Worm (Caenorhabditis elegans) whole organism, mixed stage, embryonic: ENCODE results near the gene npp-20.

Experiments used
- bed-3 ChIP-seq: fragments of 200-800 bp; sonication (Bioruptor generic); optimal IDR thresholded peaks from 3 replicates; lab custom pipeline; 2018; ENCODE audit warnings: mild to moderate bottlenecking, missing genetic modification characterization, moderate library complexity, missing compliant biosample characterization
- blmp-1 ChIP-seq: fragments of 150-350 bp; optimal IDR thresholded peaks from 2 replicates; lab custom pipeline; 2014; ENCODE audit warnings: missing biosample characterization, missing genetic modification characterization
- ceh-39 ChIP-seq: fragments of 150-350 bp; optimal IDR thresholded peaks from 2 replicates; lab custom pipeline; 2014; ENCODE audit warnings: missing biosample characterization, missing genetic modification characterization
- ceh-43 ChIP-seq: fragments of 200-800 bp; sonication (Bioruptor generic); optimal IDR thresholded peaks from 2 replicates; lab custom pipeline; 2018; ENCODE audit warnings: mild to moderate bottlenecking, missing genetic modification characterization, moderate library complexity, missing compliant biosample characterization
- ces-1 ChIP-seq: fragments of 150-350 bp; optimal IDR thresholded peaks from 2 replicates; lab custom pipeline; 2014; ENCODE audit warnings: missing biosample characterization, missing genetic modification reagents, missing genetic modification characterization
- lin-13 ChIP-seq: fragments of 150-350 bp; optimal IDR thresholded peaks from 2 replicates; lab custom pipeline; 2014; ENCODE audit warnings: missing biosample characterization, missing genetic modification characterization
- lsy-2 ChIP-seq: fragments of 150-350 bp; optimal IDR thresholded peaks from 2 replicates; lab custom pipeline; 2014; ENCODE audit warnings: missing biosample characterization, missing genetic modification characterization
- nhr-237 ChIP-seq: fragments of 150-350 bp; optimal IDR thresholded peaks from 2 replicates; lab custom pipeline; 2014; ENCODE audit warnings: missing biosample characterization, missing genetic modification characterization
- nhr-28 ChIP-seq: fragments of 150-350 bp; optimal IDR thresholded peaks from 2 replicates; lab custom pipeline; 2014; ENCODE audit warnings: missing biosample characterization, missing genetic modification characterization
- pha-4 ChIP-seq: fragments of 150-350 bp; optimal IDR thresholded peaks from 2 replicates; lab custom pipeline; 2018; ENCODE audit warnings: missing biosample characterization, missing genetic modification reagents, missing genetic modification characterization
- snpc-4 ChIP-seq: fragments of 150-350 bp; optimal IDR thresholded peaks from 2 replicates; lab custom pipeline; 2014; ENCODE audit warnings: missing biosample characterization, missing genetic modification characterization
- sptf-1 ChIP-seq: sonication (generic microtip); optimal IDR thresholded peaks from 2 replicates; lab custom pipeline; 2017; ENCODE audit warnings: mild to moderate bottlenecking, missing genetic modification characterization, moderate library complexity, missing compliant biosample characterization
- unc-39 ChIP-seq: fragments of 150-350 bp; optimal IDR thresholded peaks from 2 replicates; lab custom pipeline; 2014; ENCODE audit warnings: missing biosample characterization, missing genetic modification characterization
- unc-62 ChIP-seq: fragments of 150-350 bp; optimal IDR thresholded peaks from 2 replicates; lab custom pipeline; 2014; ENCODE audit warnings: missing biosample characterization, missing genetic modification reagents, missing genetic modification characterization

DNA sequence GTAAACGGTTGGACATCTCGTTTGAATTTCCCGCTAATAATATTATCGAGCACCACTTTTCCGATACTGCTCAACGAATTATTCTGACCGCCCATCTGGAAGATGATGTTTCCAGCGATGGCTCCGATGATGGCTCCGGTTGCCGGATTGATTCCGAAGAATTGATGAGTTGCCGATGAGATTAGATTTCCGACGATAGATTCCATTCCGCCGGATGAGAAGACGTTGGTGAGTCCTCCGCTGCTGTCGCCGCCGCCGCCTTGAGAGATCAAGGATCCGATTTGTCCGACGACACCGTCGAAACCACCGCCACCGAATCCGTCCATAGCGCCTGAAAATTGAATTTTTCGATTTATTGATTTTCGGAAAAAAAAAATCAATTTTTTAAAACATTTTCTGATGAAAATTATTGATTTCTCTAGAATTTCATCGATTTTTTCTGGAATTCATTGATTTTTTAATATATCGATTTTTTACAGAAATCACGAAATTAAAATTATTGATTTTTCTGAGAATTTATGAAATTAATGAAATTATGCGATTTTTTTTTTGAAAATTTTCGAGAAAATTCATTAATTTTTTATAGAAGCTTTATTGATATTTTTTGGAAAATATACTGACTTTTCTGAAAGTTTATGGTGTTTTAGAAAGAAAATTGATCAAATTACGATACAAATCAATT, 51.7 kb downstream of the npp-20 start:
- TF ChIP-seq bed-3 (GFP tag; lab: Kevin White, UChicago) (no peak), lsy-2 (tag; lab: Kevin White, UChicago) (no peak), pha-4 (tag; lab: Kevin White, UChicago) (no peak), blmp-1 (no peak), ceh-39 (tag; lab: Kevin White, UChicago) (no peak), lin-13 (tag; lab: Kevin White, UChicago) (no peak), unc-39 (tag; lab: Kevin White, UChicago) (no peak), snpc-4 (no peak), sptf-1 (tag; lab: Kevin White, UChicago) (no peak), nhr-237 (no peak), ces-1 (GFP tag; lab: Kevin White, UChicago) (no peak), nhr-28 (tag; lab: Kevin White, UChicago) (no peak), ceh-43 (GFP tag; lab: Kevin White, UChicago) (no peak), unc-62 (GFP tag; lab: Kevin White, UChicago) (no peak)
